Worm (Caenorhabditis elegans) whole organism, L1 larva: ENCODE measurements around the gene M162.5.

ENCODE experiments used
- Y116A8C.19 ChIP-seq: sonication (generic microtip); optimal IDR thresholded peaks from 2 replicates; lab custom pipeline; 2016; ENCODE audit warnings: missing compliant biosample characterization, missing genetic modification characterization, borderline replicate concordance
- aly-2 ChIP-seq: fragments of 150-350 bp; optimal IDR thresholded peaks from 2 replicates; lab custom pipeline; 2014; ENCODE audit warnings: missing biosample characterization, missing genetic modification characterization
- ama-1 ChIP-seq: fragments of 150-350 bp; optimal IDR thresholded peaks from 2 replicates; lab custom pipeline; 2014
- ceh-63 ChIP-seq: fragments of 200-800 bp; sonication (Bioruptor generic); optimal IDR thresholded peaks from 2 replicates; lab custom pipeline; 2018; ENCODE audit warnings: mild to moderate bottlenecking, missing genetic modification characterization, missing compliant biosample characterization
- ceh-88 ChIP-seq: fragments of 200-800 bp; sonication (Bioruptor generic); IDR thresholded peaks from 2 replicates; pipeline ENCODE4 v1.3.6; 2022; ENCODE audit warnings: missing genetic modification characterization, missing compliant biosample characterization
- ces-1 ChIP-seq: fragments of 150-350 bp; optimal IDR thresholded peaks from 2 replicates; lab custom pipeline; 2014; ENCODE audit warnings: missing biosample characterization, missing genetic modification reagents, missing genetic modification characterization
- dpl-1 ChIP-seq, 3 experiments: fragments of 150-350 bp in 2 of 3; sonication (generic microtip) in 1 of 3; optimal IDR thresholded peaks; 2 replicates each; lab custom pipeline; 2014 to 2017; ENCODE audit warnings: missing biosample characterization in 3 of 3, missing genetic modification characterization in 3 of 3, missing genetic modification reagents in 3 of 3
- efl-1 ChIP-seq, 4 experiments: fragments of 150-350 bp; optimal IDR thresholded peaks in 3 of 4; peaks in 1 of 4; 1 replicate in 1 of 4; 2 replicates in 3 of 4; lab custom pipeline; 2014; ENCODE audit warnings: missing biosample characterization in 2 of 4, missing genetic modification characterization in 2 of 4, missing genetic modification reagents in 2 of 4
- ets-5 ChIP-seq: fragments of 200-800 bp; sonication (Bioruptor generic); IDR thresholded peaks from 2 replicates; pipeline ENCODE4 v1.3.6; 2022; ENCODE audit warnings: missing genetic modification characterization, missing compliant biosample characterization
- hpl-2 ChIP-seq: fragments of 150-350 bp; optimal IDR thresholded peaks from 2 replicates; lab custom pipeline; 2014; ENCODE audit warnings: missing biosample characterization, missing genetic modification reagents, missing genetic modification characterization
- jun-1 ChIP-seq: fragments of 150-350 bp; optimal IDR thresholded peaks from 2 replicates; lab custom pipeline; 2014; ENCODE audit warnings: missing biosample characterization, missing genetic modification reagents, missing genetic modification characterization
- lin-13 ChIP-seq: fragments of 150-350 bp; optimal IDR thresholded peaks from 2 replicates; lab custom pipeline; 2014; ENCODE audit warnings: missing biosample characterization, missing genetic modification reagents, missing genetic modification characterization
- lin-14 ChIP-seq: fragments of 200-800 bp; sonication (Bioruptor generic); optimal IDR thresholded peaks from 2 replicates; lab custom pipeline; 2018; ENCODE audit warnings: mild to moderate bottlenecking, missing genetic modification characterization, moderate library complexity, missing compliant biosample characterization
- lin-35 ChIP-seq, 2 experiments: fragments of 150-350 bp; optimal IDR thresholded peaks; 2 replicates each; lab custom pipeline; 2014; ENCODE audit warnings: missing biosample characterization in 2 of 2, missing genetic modification characterization in 2 of 2, missing genetic modification reagents in 2 of 2
- mep-1 ChIP-seq: fragments of 150-350 bp; optimal IDR thresholded peaks from 2 replicates; lab custom pipeline; 2014; ENCODE audit warnings: missing biosample characterization, missing genetic modification characterization
- nhr-12 ChIP-seq: sonication (generic microtip); optimal IDR thresholded peaks from 2 replicates; lab custom pipeline; 2017; ENCODE audit warnings: missing biosample characterization, missing genetic modification characterization
- nhr-19 ChIP-seq: fragments of 200-800 bp; sonication (Bioruptor generic); conservative IDR thresholded peaks from 2 replicates; pipeline ENCODE4 v1.3.6; 2022; ENCODE audit warnings: missing genetic modification characterization, missing compliant biosample characterization
- nhr-20 ChIP-seq: sonication (generic microtip); optimal IDR thresholded peaks from 2 replicates; lab custom pipeline; 2016; ENCODE audit warnings: mild to moderate bottlenecking, missing genetic modification characterization, missing compliant biosample characterization
- nhr-237 ChIP-seq: fragments of 150-350 bp; optimal IDR thresholded peaks from 2 replicates; lab custom pipeline; 2014; ENCODE audit warnings: missing biosample characterization, missing genetic modification characterization
- nhr-28 ChIP-seq: fragments of 150-350 bp; optimal IDR thresholded peaks from 2 replicates; lab custom pipeline; 2014; ENCODE audit warnings: missing biosample characterization, missing genetic modification characterization
- nhr-76 ChIP-seq: sonication (generic microtip); optimal IDR thresholded peaks from 2 replicates; lab custom pipeline; 2017; ENCODE audit warnings: missing biosample characterization, missing genetic modification characterization
- nhr-85 ChIP-seq: sonication (generic microtip); peaks from one replicate; lab custom pipeline; 2016; ENCODE audit warnings: missing genetic modification characterization, inconsistent platforms, missing compliant biosample characterization
- pqm-1 ChIP-seq: sonication (generic microtip); optimal IDR thresholded peaks from 3 replicates; lab custom pipeline; 2017; ENCODE audit warnings: missing biosample characterization, missing genetic modification characterization
- rnt-1 ChIP-seq: sonication (generic microtip); optimal IDR thresholded peaks from 2 replicates; lab custom pipeline; 2016; ENCODE audit warnings: mild to moderate bottlenecking, missing genetic modification characterization, moderate library complexity, missing compliant biosample characterization
- snpc-4 ChIP-seq: fragments of 150-350 bp; optimal IDR thresholded peaks from 2 replicates; lab custom pipeline; 2014; ENCODE audit warnings: missing biosample characterization, missing genetic modification characterization
- snu-23 ChIP-seq: sonication (generic microtip); optimal IDR thresholded peaks from 2 replicates; lab custom pipeline; 2016; ENCODE audit warnings: missing genetic modification characterization, missing compliant biosample characterization
- sox-4 ChIP-seq: sonication (generic microtip); optimal IDR thresholded peaks from 2 replicates; lab custom pipeline; 2016; ENCODE audit warnings: missing genetic modification characterization, missing compliant biosample characterization
- sup-37 ChIP-seq: fragments of 200-800 bp; sonication (Bioruptor generic); optimal IDR thresholded peaks from 2 replicates; lab custom pipeline; 2018; ENCODE audit warnings: mild to moderate bottlenecking, missing genetic modification characterization, missing compliant biosample characterization
- swsn-7 ChIP-seq: sonication (generic microtip); optimal IDR thresholded peaks from 2 replicates; lab custom pipeline; 2016; ENCODE audit warnings: missing genetic modification characterization, missing compliant biosample characterization
- tlp-1 ChIP-seq: fragments of 150-350 bp; optimal IDR thresholded peaks from 2 replicates; lab custom pipeline; 2014; ENCODE audit warnings: missing biosample characterization, missing genetic modification characterization
- unc-130 ChIP-seq: fragments of 150-350 bp; optimal IDR thresholded peaks from 2 replicates; lab custom pipeline; 2017; ENCODE audit warnings: missing biosample characterization, missing genetic modification characterization, inconsistent platforms
- unc-62 ChIP-seq: fragments of 150-350 bp; optimal IDR thresholded peaks from 2 replicates; lab custom pipeline; 2014; ENCODE audit warnings: missing biosample characterization, missing genetic modification reagents, missing genetic modification characterization
- zag-1 ChIP-seq: fragments of 150-350 bp; optimal IDR thresholded peaks from 2 replicates; lab custom pipeline; 2014; ENCODE audit warnings: missing biosample characterization, missing genetic modification characterization
- zip-4 ChIP-seq: fragments of 200-800 bp; sonication (Bioruptor generic); optimal IDR thresholded peaks from 2 replicates; lab custom pipeline; 2018; ENCODE audit warnings: mild to moderate bottlenecking, missing genetic modification characterization, moderate library complexity, missing compliant biosample characterization
- ztf-11 ChIP-seq, 2 experiments: sonication (generic microtip); optimal IDR thresholded peaks; 2 replicates each; lab custom pipeline; 2016 to 2017; ENCODE audit warnings: missing genetic modification characterization in 2 of 2, missing biosample characterization in 1 of 2, missing compliant biosample characterization in 1 of 2
- ztf-4 ChIP-seq: fragments of 150-350 bp; optimal IDR thresholded peaks from 2 replicates; lab custom pipeline; 2014; ENCODE audit warnings: missing biosample characterization, missing genetic modification characterization

M162.5 gene

ce11 chrV:19738117-19738516, 22.7 kb upstream of the M162.5 start, which contains the start of gene fbxa-131:
TSS of gene fbxa-131 (plus strand) at chrV:19738417.
- TF ChIP-seq ceh-88 (GFP tag; lab: Robert Waterston, UW) = no peak
- no peak for TF ChIP-seq sox-4 (tag; lab: Kevin White, UChicago)
- no peak for TF ChIP-seq nhr-28 (tag; lab: Kevin White, UChicago)

ce11 chrV:19741034-19741433, 19.8 kb upstream of the M162.5 start, which contains the start of gene W04E12.2:
TSS of gene W04E12.2 (minus strand) at chrV:19741134.
- TF ChIP-seq aly-2 (tag; lab: Kevin White, UChicago) = no peak
- no peak for TF ChIP-seq nhr-20 (tag; lab: Kevin White, UChicago)
- no peak for TF ChIP-seq mep-1 (tag; lab: Kevin White, UChicago)
- TF ChIP-seq, all 84 proteins: peak for 0

- TF ChIP-seq ces-1 (GFP tag; lab: Kevin White, UChicago) (no peak), ztf-4 (tag; lab: Kevin White, UChicago) (no peak), efl-1 (optimal IDR thresholded peaks at IDR 0.05; lab: Kevin White, UChicago) (no peak), efl-1 (GFP tag; optimal IDR thresholded peaks at IDR 0.05 in 1 of 2; lab: Kevin White, UChicago) (no peak), swsn-7 (no peak), dpl-1 (GFP tag; optimal IDR thresholded peaks at IDR 0.05; lab: Kevin White, UChicago) (no peak), ztf-11 (tag; optimal IDR thresholded peaks at IDR 0.05; lab: Kevin White, UChicago) (no peak), snu-23 (GFP tag; lab: Kevin White, UChicago) (no peak), tlp-1 (tag; lab: Kevin White, UChicago) (no peak), lin-14 (GFP tag; lab: Kevin White, UChicago) (no peak), unc-62 (GFP tag; lab: Kevin White, UChicago) (no peak), snpc-4 (tag; lab: Kevin White, UChicago) (no peak), pqm-1 (tag; lab: Kevin White, UChicago) (no peak)
Measured at ce11 chrV:19741651-19742050, 19.2 kb upstream of the M162.5 start, which contains the start of gene W04E12.3. TSS of gene W04E12.3 (plus strand) at chrV:19741951.

- TF ChIP-seq nhr-28 (tag; lab: Kevin White, UChicago) (no peak), nhr-12 (tag; lab: Kevin White, UChicago) (no peak), pqm-1 (tag; lab: Kevin White, UChicago) (no peak), jun-1 (tag; lab: Kevin White, UChicago) (no peak)
Measured at ce11 chrV:19743305-19743704, 17.5 kb upstream of the M162.5 start, which contains the start of gene W04E12.4. TSS of gene W04E12.4 (plus strand) at chrV:19743605.

ce11 chrV:19743794-19744193, 17.1 kb upstream of the M162.5 start:
- TF ChIP-seq nhr-85 (tag; lab: Kevin White, UChicago) (peak; percentile 11), ceh-63 (GFP tag; lab: Kevin White, UChicago) (no peak), ceh-88 (GFP tag; lab: Robert Waterston, UW) (no peak), lin-13 (GFP tag; lab: Kevin White, UChicago) (no peak), nhr-19 (GFP tag; lab: Robert Waterston, UW) (no peak)

ce11 chrV:19744210-19744609, 16.6 kb upstream of the M162.5 start:
- TF ChIP-seq rnt-1 (tag; lab: Kevin White, UChicago) = no peak
- TF ChIP-seq hpl-2 (GFP tag; lab: Kevin White, UChicago) = no peak
- TF ChIP-seq ama-1 (lab: Kevin White, UChicago) = no peak
- no peak for TF ChIP-seq Y116A8C.19
- TF ChIP-seq zip-4 (GFP tag; lab: Kevin White, UChicago) = no peak
- TF ChIP-seq nhr-237 (tag; lab: Kevin White, UChicago) = no peak
- TF ChIP-seq swsn-7 = no peak
- no peak for TF ChIP-seq nhr-76 (tag; lab: Kevin White, UChicago)
- no peak for TF ChIP-seq zag-1 (tag; lab: Kevin White, UChicago)
- no peak for TF ChIP-seq unc-130 (tag; lab: Kevin White, UChicago)
- no peak for TF ChIP-seq snpc-4 (tag; lab: Kevin White, UChicago)
- no peak for TF ChIP-seq sup-37 (GFP tag; lab: Kevin White, UChicago)
- no peak for TF ChIP-seq sox-4 (tag; lab: Kevin White, UChicago)
- no peak for TF ChIP-seq snu-23 (GFP tag; lab: Kevin White, UChicago)
- no peak for TF ChIP-seq ets-5
- no peak for TF ChIP-seq lin-13 (GFP tag; lab: Kevin White, UChicago)
- TF ChIP-seq lin-35 (GFP tag; optimal IDR thresholded peaks at IDR 0.05; lab: Kevin White, UChicago) = no peak
